Worm (Caenorhabditis elegans): ENCODE results near the gene C14C6.5.

- TF ChIP-seq ama-1 (optimal IDR thresholded peaks at IDR 0.05) = no peak
- no peak for TF ChIP-seq hmbx-1 (tag; optimal IDR thresholded peaks at IDR 0.05)
- no peak for TF ChIP-seq scrt-1 (GFP tag; IDR thresholded peaks at IDR 0.05)
- no peak for TF ChIP-seq ceh-36 (tag; optimal IDR thresholded peaks at IDR 0.05)
- TF ChIP-seq tbx-37 (GFP tag; conservative IDR thresholded peaks at IDR 0.05) = no peak
- TF ChIP-seq pes-1 (GFP tag; IDR thresholded peaks at IDR 0.05) = no peak
- no peak for TF ChIP-seq flt-1 (GFP tag; IDR thresholded peaks at IDR 0.05)
- no peak for TF ChIP-seq tra-4 (tag; optimal IDR thresholded peaks at IDR 0.05)
- TF ChIP-seq ceh-13 (GFP tag; optimal IDR thresholded peaks at IDR 0.05) = no peak
- TF ChIP-seq ets-7 (tag; optimal IDR thresholded peaks at IDR 0.05) = no peak
Measured at ce11 chrV:494284-494683, 42.1 kb upstream of the C14C6.5 start, which contains the start of gene nhr-131.
